Fruit fly (Drosophila melanogaster) whole organism, embryonic: ENCODE data around the gene Jhbp16.

ENCODE experiments used
- Bgb ChIP-seq: fragments of 200-800 bp; sonication (Bioruptor generic); IDR thresholded peaks from 2 replicates; pipeline ENCODE4 v1.3.6; 2022; ENCODE audit warnings: missing biosample characterization, missing genetic modification characterization; ENCODE audit not compliant: partially characterized antibody
- Blimp-1 ChIP-seq: fragments of 200-800 bp; sonication (Bioruptor generic); optimal IDR thresholded peaks from 3 replicates; lab custom pipeline; 2018; ENCODE audit warnings: missing biosample characterization, missing genetic modification characterization, mild to moderate bottlenecking, moderate library complexity, missing genetic modification reagents
- CG11456 ChIP-seq: fragments of 200-800 bp; sonication (Bioruptor generic); IDR thresholded peaks from 3 replicates; pipeline ENCODE4 v1.3.6; 2022; ENCODE audit warnings: missing biosample characterization, missing genetic modification characterization
- CG11504 ChIP-seq: fragments of 200-800 bp; sonication (Bioruptor generic); optimal IDR thresholded peaks from 3 replicates; lab custom pipeline; 2019; ENCODE audit warnings: missing biosample characterization, mild to moderate bottlenecking, missing genetic modification characterization, moderate library complexity
- CG11696 ChIP-seq: fragments of 200-800 bp; sonication (Bioruptor generic); IDR thresholded peaks from 2 replicates; pipeline ENCODE4 v1.3.6; 2022; ENCODE audit warnings: missing biosample characterization, missing genetic modification characterization
- CG15269 ChIP-seq: fragments of 200-800 bp; sonication (Bioruptor generic); optimal IDR thresholded peaks from 2 replicates; lab custom pipeline; 2018; ENCODE audit warnings: missing biosample characterization, mild to moderate bottlenecking, missing genetic modification characterization, moderate library complexity
- CG15479 ChIP-seq: fragments of 200-800 bp; sonication (Bioruptor generic); optimal IDR thresholded peaks from 3 replicates; lab custom pipeline; 2019; ENCODE audit warnings: missing biosample characterization, mild to moderate bottlenecking, missing genetic modification characterization, moderate library complexity
- CG2712 ChIP-seq: fragments of 200-800 bp; optimal IDR thresholded peaks from 3 replicates; lab custom pipeline; 2019; ENCODE audit warnings: missing biosample characterization, mild to moderate bottlenecking, missing genetic modification characterization, moderate library complexity
- CG33557 ChIP-seq: fragments of 200-800 bp; sonication (Bioruptor generic); optimal IDR thresholded peaks from 2 replicates; lab custom pipeline; 2019; ENCODE audit warnings: missing biosample characterization, mild to moderate bottlenecking, missing genetic modification characterization, moderate library complexity
- CG3995 ChIP-seq: fragments of 200-800 bp; sonication (Bioruptor generic); optimal IDR thresholded peaks from 3 replicates; lab custom pipeline; 2016; ENCODE audit warnings: missing biosample characterization, missing genetic modification characterization
- CG4730 ChIP-seq: fragments of 200-800 bp; sonication (Bioruptor generic); IDR thresholded peaks from 2 replicates; pipeline ENCODE4 v1.3.6; 2022; ENCODE audit warnings: missing biosample characterization, missing genetic modification characterization
- CG7928 ChIP-seq: fragments of 200-800 bp; sonication (Bioruptor generic); optimal IDR thresholded peaks from 2 replicates; lab custom pipeline; 2017; ENCODE audit warnings: missing biosample characterization, mild to moderate bottlenecking, missing genetic modification characterization
- CG9437 ChIP-seq: fragments of 200-800 bp; sonication (Bioruptor generic); optimal IDR thresholded peaks from 2 replicates; lab custom pipeline; 2018; ENCODE audit warnings: missing biosample characterization, mild to moderate bottlenecking, missing genetic modification characterization
- CG9932 ChIP-seq: fragments of 200-800 bp; sonication (Bioruptor generic); IDR thresholded peaks from 2 replicates; pipeline ENCODE4 v1.3.6; 2022; ENCODE audit warnings: missing biosample characterization, missing genetic modification characterization
- D19B ChIP-seq: fragments of 200-800 bp; sonication (Bioruptor generic); optimal IDR thresholded peaks from 2 replicates; lab custom pipeline; 2017; ENCODE audit warnings: missing biosample characterization, mild to moderate bottlenecking, missing genetic modification characterization
- Hr3 ChIP-seq: fragments of 200-800 bp; sonication (Bioruptor generic); optimal IDR thresholded peaks from 3 replicates; lab custom pipeline; 2016; ENCODE audit warnings: missing biosample characterization, missing genetic modification characterization
- Lpt ChIP-seq: fragments of >200 bp; optimal IDR thresholded peaks from 2 replicates; lab custom pipeline; 2018; ENCODE audit warnings: missing biosample characterization, missing genetic modification characterization
- MBD-R2 ChIP-seq: fragments of 200-800 bp; sonication (Bioruptor generic); IDR thresholded peaks from 2 replicates; pipeline ENCODE4 v1.3.6; 2022; ENCODE audit warnings: missing biosample characterization, missing genetic modification characterization
- Nf-YC ChIP-seq: fragments of 200-800 bp; optimal IDR thresholded peaks from 3 replicates; lab custom pipeline; 2019; ENCODE audit warnings: missing biosample characterization, mild to moderate bottlenecking, missing genetic modification characterization, moderate library complexity
- Rx ChIP-seq: fragments of 200-800 bp; sonication (Bioruptor generic); IDR thresholded peaks from 2 replicates; pipeline ENCODE4 v1.3.6; 2022; ENCODE audit warnings: missing biosample characterization, missing genetic modification characterization
- TFAM ChIP-seq: fragments of 200-800 bp; sonication (Bioruptor generic); optimal IDR thresholded peaks from 2 replicates; lab custom pipeline; 2017; ENCODE audit warnings: missing biosample characterization, missing genetic modification characterization, inconsistent platforms
- ac ChIP-seq: fragments of 200-800 bp; sonication (Bioruptor generic); optimal IDR thresholded peaks from 3 replicates; lab custom pipeline; 2017; ENCODE audit warnings: missing biosample characterization, mild to moderate bottlenecking, missing genetic modification characterization
- bowl ChIP-seq: fragments of 200-800 bp; sonication (Bioruptor generic); IDR thresholded peaks from 2 replicates; pipeline ENCODE4 v1.3.6; 2022; ENCODE audit warnings: missing biosample characterization, missing genetic modification characterization
- cad ChIP-seq: fragments of >200 bp; optimal IDR thresholded peaks from 2 replicates; lab custom pipeline; 2017; ENCODE audit warnings: missing biosample characterization, missing genetic modification characterization
- emc ChIP-seq: fragments of 200-800 bp; sonication (Bioruptor generic); optimal IDR thresholded peaks from 2 replicates; lab custom pipeline; 2016; ENCODE audit warnings: missing biosample characterization, missing genetic modification characterization
- gt ChIP-seq: fragments of 200-800 bp; sonication (Bioruptor generic); IDR thresholded peaks from 2 replicates; pipeline ENCODE4 v1.3.6; 2022; ENCODE audit warnings: missing biosample characterization, missing genetic modification characterization
- ham ChIP-seq: fragments of 200-800 bp; sonication (Bioruptor generic); IDR thresholded peaks from 2 replicates; pipeline ENCODE4 v1.3.6; 2022; ENCODE audit warnings: missing biosample characterization, missing genetic modification characterization
- hth ChIP-seq: fragments of >200 bp; optimal IDR thresholded peaks from 2 replicates; lab custom pipeline; 2017; ENCODE audit warnings: inconsistent platforms
- lbe ChIP-seq: fragments of 200-800 bp; sonication (Bioruptor generic); optimal IDR thresholded peaks from 2 replicates; lab custom pipeline; 2016; ENCODE audit warnings: missing biosample characterization, mild to moderate bottlenecking, missing genetic modification characterization
- nerfin-1 ChIP-seq: fragments of 200-800 bp; sonication (Bioruptor generic); optimal IDR thresholded peaks from 3 replicates; lab custom pipeline; 2019; ENCODE audit warnings: missing biosample characterization, mild to moderate bottlenecking, missing genetic modification characterization, moderate library complexity
- pros ChIP-seq: fragments of 200-800 bp; sonication (Bioruptor generic); optimal IDR thresholded peaks from 3 replicates; lab custom pipeline; 2019; ENCODE audit warnings: missing biosample characterization, mild to moderate bottlenecking, missing genetic modification characterization, moderate library complexity
- sens ChIP-seq: fragments of 200-800 bp; sonication (Bioruptor generic); peaks from one replicate; lab custom pipeline; 2016; ENCODE audit warnings: missing biosample characterization, missing genetic modification characterization
- shn ChIP-seq: fragments of 200-800 bp; sonication (Bioruptor generic); optimal IDR thresholded peaks from 3 replicates; lab custom pipeline; 2016; ENCODE audit warnings: missing biosample characterization, missing genetic modification characterization
- sna ChIP-seq: fragments of 200-800 bp; sonication (Bioruptor generic); IDR thresholded peaks from 2 replicates; pipeline ENCODE4 v1.3.6; 2022; ENCODE audit warnings: missing biosample characterization, missing genetic modification characterization; ENCODE audit not compliant: partially characterized antibody
- tll ChIP-seq, 2 experiments: fragments of 200-800 bp in 1 of 2; fragments of >200 bp in 1 of 2; sonication (Bioruptor generic) in 1 of 2; optimal IDR thresholded peaks; 2 replicates each; lab custom pipeline; 2017 to 2019; ENCODE audit warnings: missing biosample characterization in 2 of 2, missing genetic modification characterization in 2 of 2, mild to moderate bottlenecking in 1 of 2, moderate library complexity in 1 of 2
- twi ChIP-seq: fragments of 200-800 bp; optimal IDR thresholded peaks from 2 replicates; lab custom pipeline; 2019; ENCODE audit warnings: missing biosample characterization, mild to moderate bottlenecking, missing genetic modification characterization, moderate library complexity
- unc-4 ChIP-seq: fragments of 200-800 bp; sonication (Bioruptor generic); IDR thresholded peaks from 2 replicates; pipeline ENCODE4 v1.3.6; 2022; ENCODE audit warnings: missing biosample characterization, missing genetic modification characterization; ENCODE audit not compliant: partially characterized antibody
- zen ChIP-seq: fragments of 200-800 bp; sonication (Bioruptor generic); optimal IDR thresholded peaks from 3 replicates; lab custom pipeline; 2018; ENCODE audit warnings: missing biosample characterization, mild to moderate bottlenecking, missing genetic modification characterization, moderate library complexity

The Jhbp16 gene

DNA sequence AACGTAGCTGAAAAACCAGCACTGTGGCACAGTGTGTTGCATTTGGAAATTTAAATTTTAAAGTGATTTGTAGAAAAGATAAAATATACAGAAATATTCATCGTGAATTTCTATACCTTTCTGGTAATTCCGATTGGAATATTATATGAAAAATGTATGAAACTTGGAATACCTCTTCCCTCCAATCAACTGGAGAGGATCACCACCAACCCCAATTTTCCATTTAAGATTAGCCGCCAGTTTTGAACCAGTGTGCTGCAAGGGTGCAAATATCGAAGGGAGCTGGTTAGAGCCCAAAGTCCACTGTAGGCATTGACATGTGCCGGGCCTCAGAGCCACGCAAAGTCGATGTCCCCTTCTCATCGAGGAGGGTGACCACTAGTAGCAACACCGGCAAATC lies 21.0 kb upstream of the Jhbp16 start (continued):
- peak; percentile 32 for TF ChIP-seq pros

- TF ChIP-seq nerfin-1 (tag; lab: Kevin White, UChicago), result peak; percentile 39
- TF ChIP-seq shn, result no peak
- peak; percentile 84 for TF ChIP-seq CG15479 (GFP tag; lab: Kevin White, UChicago)
- TF ChIP-seq unc-4 (GFP tag; lab: Robert Waterston, UW), result no peak
- TF ChIP-seq zen (tag; lab: Kevin White, UChicago), result peak; percentile 25
- no peak for TF ChIP-seq CG2712 (tag; lab: Kevin White, UChicago)
- no peak for TF ChIP-seq CG11696 (GFP tag; lab: Robert Waterston, UW)
- TF ChIP-seq Hr3 (GFP tag; lab: Kevin White, UChicago), result no peak
- TF ChIP-seq ham (GFP tag; lab: Robert Waterston, UW), result no peak
- no peak for TF ChIP-seq hth (lab: Kevin White, UChicago)
- no peak for TF ChIP-seq CG33557
- TF ChIP-seq D19B (GFP tag; lab: Kevin White, UChicago), result no peak
- peak; percentile 86 for TF ChIP-seq pros
- TF ChIP-seq gt (GFP tag; lab: Robert Waterston, UW), result peak; percentile 23; the same call in 1 of the 2 replicates
- TF ChIP-seq CG7928 (GFP tag; lab: Kevin White, UChicago), result no peak
- TF ChIP-seq Lpt (GFP tag; lab: Kevin White, UChicago), result no peak
- no peak for TF ChIP-seq emc (GFP tag; lab: Kevin White, UChicago)
- TF ChIP-seq CG11456, result no peak
- no peak for TF ChIP-seq bowl (GFP tag; lab: Robert Waterston, UW)
- no peak for TF ChIP-seq Nf-YC
- TF ChIP-seq MBD-R2 (GFP tag; lab: Robert Waterston, UW), result no peak
- TF ChIP-seq cad (GFP tag; lab: Kevin White, UChicago), result peak; percentile 2
- TF ChIP-seq TFAM (GFP tag; lab: Kevin White, UChicago), result no peak
- TF ChIP-seq twi (tag; lab: Kevin White, UChicago), result peak; percentile 47
- TF ChIP-seq Rx (GFP tag; lab: Robert Waterston, UW), result no peak
- peak in 1 of 2 experiments; percentile 28 for TF ChIP-seq tll (GFP tag; optimal IDR thresholded peaks at IDR 0.05; lab: Kevin White, UChicago)
- no peak for TF ChIP-seq CG3995 (GFP tag; lab: Kevin White, UChicago)
- TF ChIP-seq sna (GFP tag; lab: Robert Waterston, UW), result no peak
- TF ChIP-seq CG11504 (tag; lab: Kevin White, UChicago), result no peak
- TF ChIP-seq CG4730 (GFP tag; lab: Robert Waterston, UW), result 0 out of 2 replicates have a peak, but pooled peaks have one; percentile 14
- TF ChIP-seq Blimp-1 (GFP tag; lab: Kevin White, UChicago), result no peak
- TF ChIP-seq sens, result peak; percentile 68
- TF ChIP-seq ac (GFP tag; lab: Kevin White, UChicago), result peak; percentile 48
- no peak for TF ChIP-seq CG9437
- no peak for TF ChIP-seq Bgb (GFP tag; lab: Robert Waterston, UW)
- no peak for TF ChIP-seq lbe
- TF ChIP-seq CG9932 (GFP tag; lab: Robert Waterston, UW), result no peak
- TF ChIP-seq CG15269, result no peak
- TF ChIP-seq, all 482 proteins: peak for 11
These were observed 20.0 kb upstream of the Jhbp16 start for dm6 chr3R:21644222-21644621.
